Worm (Caenorhabditis elegans) whole organism, L4 larva: Measurements from ENCODE around the gene ZK512.1.

Source experiments
- ceh-28 ChIP-seq: fragments of 150-350 bp; optimal IDR thresholded peaks from 2 replicates; lab custom pipeline; 2014; ENCODE audit warnings: missing biosample characterization, missing genetic modification reagents, missing genetic modification characterization
- ceh-44 ChIP-seq: fragments of 200-800 bp; sonication (Bioruptor generic); IDR thresholded peaks from 2 replicates; pipeline ENCODE4 v1.3.6; 2022; ENCODE audit warnings: missing genetic modification reagents, missing genetic modification characterization, missing compliant biosample characterization
- daf-8 ChIP-seq: fragments of 200-800 bp; sonication (Bioruptor generic); IDR thresholded peaks from 2 replicates; pipeline ENCODE4 v1.3.6; 2022; ENCODE audit warnings: missing genetic modification characterization, missing compliant biosample characterization
- dpl-1 ChIP-seq: fragments of 150-350 bp; optimal IDR thresholded peaks from 2 replicates; lab custom pipeline; 2014; ENCODE audit warnings: missing biosample characterization, missing genetic modification reagents, missing genetic modification characterization
- fos-1 ChIP-seq: fragments of 150-350 bp; optimal IDR thresholded peaks from 2 replicates; lab custom pipeline; 2014; ENCODE audit warnings: missing biosample characterization, missing genetic modification characterization
- lsy-2 ChIP-seq, 2 experiments: fragments of 150-350 bp in 1 of 2; sonication (generic microtip) in 1 of 2; optimal IDR thresholded peaks; 2 replicates each; lab custom pipeline; 2014 to 2017; ENCODE audit warnings: missing biosample characterization in 2 of 2, missing genetic modification characterization in 2 of 2
- mep-1 ChIP-seq: fragments of 150-350 bp; sonication (generic microtip); optimal IDR thresholded peaks from 3 replicates; lab custom pipeline; 2014; ENCODE audit warnings: missing biosample characterization, missing genetic modification characterization
- nhr-237 ChIP-seq: sonication (generic microtip); optimal IDR thresholded peaks from 2 replicates; lab custom pipeline; 2017; ENCODE audit warnings: missing biosample characterization, missing genetic modification characterization
- nhr-28 ChIP-seq: fragments of 150-350 bp; optimal IDR thresholded peaks from 2 replicates; lab custom pipeline; 2014; ENCODE audit warnings: missing biosample characterization, missing genetic modification characterization
- pha-4 ChIP-seq, 2 experiments: fragments of 150-350 bp in 1 of 2; fragments of 200-800 bp in 1 of 2; sonication (Bioruptor generic) in 1 of 2; IDR thresholded peaks in 1 of 2; optimal IDR thresholded peaks in 1 of 2; 2 replicates each; pipeline versions ENCODE4 v1.3.6 to Lab custom; 2014 to 2022; ENCODE audit warnings: missing genetic modification characterization in 2 of 2, missing genetic modification reagents in 2 of 2, missing biosample characterization in 1 of 2, missing compliant biosample characterization in 1 of 2
- pqm-1 ChIP-seq: sonication (generic microtip); optimal IDR thresholded peaks from 2 replicates; lab custom pipeline; 2017; ENCODE audit warnings: missing biosample characterization, missing genetic modification characterization
- skn-1 ChIP-seq: fragments of 150-350 bp; optimal IDR thresholded peaks from 2 replicates; lab custom pipeline; 2014; ENCODE audit warnings: missing biosample characterization, missing genetic modification characterization
- snpc-4 ChIP-seq: fragments of 150-350 bp; optimal IDR thresholded peaks from 2 replicates; lab custom pipeline; 2014; ENCODE audit warnings: missing biosample characterization, missing genetic modification characterization
- ztf-11 ChIP-seq: fragments of 150-350 bp; optimal IDR thresholded peaks from 2 replicates; lab custom pipeline; 2014; ENCODE audit warnings: missing biosample characterization, missing genetic modification characterization

ce11 chrIII:9114076-9114475 lies 673 bp upstream of the ZK512.1 start:
- TF ChIP-seq pha-4 (GFP tag; IDR thresholded peaks at IDR 0.05; lab: Robert Waterston, UW) (no peak), pha-4 (tag; optimal IDR thresholded peaks at IDR 0.05; lab: Kevin White, UChicago) (no peak), daf-8 (GFP tag; lab: Robert Waterston, UW) (no peak), fos-1 (tag; lab: Kevin White, UChicago) (no peak), dpl-1 (GFP tag; lab: Kevin White, UChicago) (no peak), ceh-44 (no peak), snpc-4 (no peak), pqm-1 (no peak), skn-1 (tag; lab: Kevin White, UChicago) (no peak), mep-1 (no peak), lsy-2 (tag; optimal IDR thresholded peaks at IDR 0.05; lab: Kevin White, UChicago) (no peak), ceh-28 (no peak), ztf-11 (tag; lab: Kevin White, UChicago) (no peak), nhr-237 (tag; lab: Kevin White, UChicago) (no peak), nhr-28 (tag; lab: Kevin White, UChicago) (no peak)
